Worm (Caenorhabditis elegans) whole organism, L3 larva: ENCODE measurements around the gene saps-1.

Experiments used
- ama-1 ChIP-seq: fragments of 150-350 bp; optimal IDR thresholded peaks from 2 replicates; lab custom pipeline; 2018
- ceh-82 ChIP-seq: fragments of 150-350 bp; optimal IDR thresholded peaks from 2 replicates; lab custom pipeline; 2014; ENCODE audit warnings: missing biosample characterization, missing genetic modification characterization
- ceh-9 ChIP-seq: sonication (generic microtip); optimal IDR thresholded peaks from 2 replicates; lab custom pipeline; 2018; ENCODE audit warnings: missing biosample characterization, missing genetic modification characterization
- daf-12 ChIP-seq: fragments of 150-350 bp; optimal IDR thresholded peaks from 2 replicates; lab custom pipeline; 2014; ENCODE audit warnings: missing biosample characterization, missing genetic modification reagents, missing genetic modification characterization
- fkh-2 ChIP-seq: fragments of 150-350 bp; optimal IDR thresholded peaks from 2 replicates; lab custom pipeline; 2014; ENCODE audit warnings: missing biosample characterization, missing genetic modification reagents, missing genetic modification characterization
- nhr-23 ChIP-seq: fragments of 150-350 bp; optimal IDR thresholded peaks from 2 replicates; lab custom pipeline; 2014; ENCODE audit warnings: missing biosample characterization, missing genetic modification reagents, missing genetic modification characterization
- tbx-2 ChIP-seq: sonication (generic microtip); optimal IDR thresholded peaks from 2 replicates; lab custom pipeline; 2016; ENCODE audit warnings: mild to moderate bottlenecking, missing genetic modification characterization, missing compliant biosample characterization

Gene saps-1

ce11 chrII:11349892-11350291, 52.4 kb downstream of the saps-1 start, which contains the start of gene dph-5:
Gene dph-5, plus strand, starts transcription at chrII:11350192.
- TF ChIP-seq ceh-82 (tag; lab: Kevin White, UChicago): no peak
- no peak for TF ChIP-seq ama-1 (lab: Kevin White, UChicago)
- no peak for TF ChIP-seq nhr-23 (tag; lab: Kevin White, UChicago)
- TF ChIP-seq tbx-2 (tag; lab: Kevin White, UChicago): no peak
- TF ChIP-seq fkh-2 (tag; lab: Kevin White, UChicago): no peak
- TF ChIP-seq daf-12 (tag; lab: Kevin White, UChicago): no peak
- TF ChIP-seq ceh-9 (tag; lab: Kevin White, UChicago): no peak
- TF ChIP-seq, all 47 proteins: peak for 0
